Worm (Caenorhabditis elegans) whole organism, L2 larva: ENCODE results near the gene rfp-1.

Experiments used
- C34F6.9 ChIP-seq: fragments of 150-350 bp; optimal IDR thresholded peaks from 2 replicates; lab custom pipeline; 2014; ENCODE audit warnings: missing biosample characterization, missing genetic modification characterization
- ama-1 ChIP-seq: fragments of 150-350 bp; optimal IDR thresholded peaks from 2 replicates; lab custom pipeline; 2018; ENCODE audit warnings: inconsistent platforms
- blmp-1 ChIP-seq: sonication (generic microtip); optimal IDR thresholded peaks from 2 replicates; lab custom pipeline; 2017; ENCODE audit warnings: missing genetic modification characterization, mild to moderate bottlenecking, missing compliant biosample characterization, antibody characterized with exemption, moderate library complexity; ENCODE audit not compliant: insufficient read depth
- egl-27 ChIP-seq: sonication (generic microtip); optimal IDR thresholded peaks from 3 replicates; lab custom pipeline; 2017; ENCODE audit warnings: missing biosample characterization, missing genetic modification reagents, missing genetic modification characterization
- nhr-10 ChIP-seq: sonication (generic microtip); optimal IDR thresholded peaks from 2 replicates; lab custom pipeline; 2017; ENCODE audit warnings: missing biosample characterization, missing genetic modification characterization
- nhr-237 ChIP-seq: fragments of 150-350 bp; optimal IDR thresholded peaks from 2 replicates; lab custom pipeline; 2014; ENCODE audit warnings: missing biosample characterization, missing genetic modification characterization
- sem-4 ChIP-seq: fragments of 150-350 bp; optimal IDR thresholded peaks from 2 replicates; lab custom pipeline; 2014; ENCODE audit warnings: missing biosample characterization, missing genetic modification reagents, missing genetic modification characterization
- sma-3 ChIP-seq: sonication (generic microtip); optimal IDR thresholded peaks from 2 replicates; lab custom pipeline; 2016; ENCODE audit warnings: missing genetic modification reagents, missing genetic modification characterization, missing compliant biosample characterization
- unc-39 ChIP-seq: fragments of 150-350 bp; optimal IDR thresholded peaks from 2 replicates; lab custom pipeline; 2014; ENCODE audit warnings: missing biosample characterization, missing genetic modification characterization

- TF ChIP-seq blmp-1 (tag; lab: Kevin White, UChicago) = no peak
- TF ChIP-seq egl-27 = no peak
- no peak for TF ChIP-seq nhr-10 (tag; lab: Kevin White, UChicago)
- no peak for TF ChIP-seq sma-3 (GFP tag; lab: Kevin White, UChicago)
- no peak for TF ChIP-seq nhr-237 (tag; lab: Kevin White, UChicago)
- TF ChIP-seq sem-4 = no peak
- no peak for TF ChIP-seq ama-1 (lab: Kevin White, UChicago)
- TF ChIP-seq C34F6.9 (tag; lab: Kevin White, UChicago) = no peak
- TF ChIP-seq unc-39 (tag; lab: Kevin White, UChicago) = no peak
Measured at ce11 chrIII:8324412-8324811, 34.0 kb upstream of the rfp-1 start, which contains the start of gene F10E9.12.
